Worm (Caenorhabditis elegans) whole organism, L3 larva: ENCODE measurements around the gene ent-7.
A peak's percentile ranks its signal among the peaks of the same experiment; 100 is the strongest.

Experiments used
- R02D3.7 ChIP-seq: fragments of 150-350 bp; optimal IDR thresholded peaks from 2 replicates; lab custom pipeline; 2014; ENCODE audit warnings: missing biosample characterization, missing genetic modification characterization
- ceh-16 ChIP-seq: sonication (generic microtip); optimal IDR thresholded peaks from 2 replicates; lab custom pipeline; 2017; ENCODE audit warnings: missing biosample characterization, missing genetic modification characterization
- ceh-28 ChIP-seq: fragments of 150-350 bp; optimal IDR thresholded peaks from 2 replicates; lab custom pipeline; 2014; ENCODE audit warnings: missing biosample characterization, missing genetic modification reagents, missing genetic modification characterization
- ceh-82 ChIP-seq: fragments of 150-350 bp; optimal IDR thresholded peaks from 2 replicates; lab custom pipeline; 2014; ENCODE audit warnings: missing biosample characterization, missing genetic modification characterization
- ceh-9 ChIP-seq: sonication (generic microtip); optimal IDR thresholded peaks from 2 replicates; lab custom pipeline; 2018; ENCODE audit warnings: missing biosample characterization, missing genetic modification characterization
- daf-12 ChIP-seq: fragments of 150-350 bp; optimal IDR thresholded peaks from 2 replicates; lab custom pipeline; 2014; ENCODE audit warnings: missing biosample characterization, missing genetic modification reagents, missing genetic modification characterization
- egl-5 ChIP-seq: fragments of 150-350 bp; optimal IDR thresholded peaks from 2 replicates; lab custom pipeline; 2017; ENCODE audit warnings: missing biosample characterization, missing genetic modification reagents, missing genetic modification characterization, inconsistent platforms
- elt-2 ChIP-seq: sonication (generic microtip); optimal IDR thresholded peaks from 2 replicates; lab custom pipeline; 2016; ENCODE audit warnings: missing genetic modification reagents, mild to moderate bottlenecking, missing genetic modification characterization, missing compliant biosample characterization
- fkh-10 ChIP-seq: sonication (generic microtip); optimal IDR thresholded peaks from 2 replicates; lab custom pipeline; 2017; ENCODE audit warnings: missing biosample characterization, missing genetic modification reagents, missing genetic modification characterization
- hmg-11 ChIP-seq: sonication (generic microtip); optimal IDR thresholded peaks from 2 replicates; lab custom pipeline; 2016; ENCODE audit warnings: missing genetic modification characterization, missing compliant biosample characterization
- jun-1 ChIP-seq: fragments of 150-350 bp; optimal IDR thresholded peaks from 2 replicates; lab custom pipeline; 2014; ENCODE audit warnings: missing biosample characterization, missing genetic modification reagents, missing genetic modification characterization
- nfya-1 ChIP-seq: sonication (generic microtip); optimal IDR thresholded peaks from 2 replicates; lab custom pipeline; 2017; ENCODE audit warnings: missing genetic modification characterization, mild to moderate bottlenecking, missing compliant biosample characterization, antibody characterized with exemption, moderate library complexity; ENCODE audit not compliant: insufficient read depth
- nhr-23 ChIP-seq: fragments of 150-350 bp; optimal IDR thresholded peaks from 2 replicates; lab custom pipeline; 2014; ENCODE audit warnings: missing biosample characterization, missing genetic modification reagents, missing genetic modification characterization
- nhr-237 ChIP-seq: fragments of 150-350 bp; optimal IDR thresholded peaks from 2 replicates; lab custom pipeline; 2014; ENCODE audit warnings: missing biosample characterization, missing genetic modification characterization
- nhr-67 ChIP-seq: fragments of 150-350 bp; optimal IDR thresholded peaks from 2 replicates; lab custom pipeline; 2014; ENCODE audit warnings: missing biosample characterization, missing genetic modification characterization
- nhr-76 ChIP-seq: fragments of 150-350 bp; sonication (generic microtip); optimal IDR thresholded peaks from 5 replicates; lab custom pipeline; 2014; ENCODE audit warnings: missing biosample characterization, missing genetic modification characterization
- nhr-77 ChIP-seq: fragments of 150-350 bp; optimal IDR thresholded peaks from 2 replicates; lab custom pipeline; 2014; ENCODE audit warnings: missing biosample characterization, missing genetic modification characterization
- pqm-1 ChIP-seq: fragments of 150-350 bp; optimal IDR thresholded peaks from 2 replicates; lab custom pipeline; 2017; ENCODE audit warnings: missing biosample characterization, missing genetic modification characterization, inconsistent platforms
- skn-1 ChIP-seq: fragments of 150-350 bp; optimal IDR thresholded peaks from 2 replicates; lab custom pipeline; 2014; ENCODE audit warnings: missing biosample characterization, missing genetic modification characterization
- tbx-2 ChIP-seq: sonication (generic microtip); optimal IDR thresholded peaks from 2 replicates; lab custom pipeline; 2016; ENCODE audit warnings: mild to moderate bottlenecking, missing genetic modification characterization, missing compliant biosample characterization

ent-7 gene

DNA sequence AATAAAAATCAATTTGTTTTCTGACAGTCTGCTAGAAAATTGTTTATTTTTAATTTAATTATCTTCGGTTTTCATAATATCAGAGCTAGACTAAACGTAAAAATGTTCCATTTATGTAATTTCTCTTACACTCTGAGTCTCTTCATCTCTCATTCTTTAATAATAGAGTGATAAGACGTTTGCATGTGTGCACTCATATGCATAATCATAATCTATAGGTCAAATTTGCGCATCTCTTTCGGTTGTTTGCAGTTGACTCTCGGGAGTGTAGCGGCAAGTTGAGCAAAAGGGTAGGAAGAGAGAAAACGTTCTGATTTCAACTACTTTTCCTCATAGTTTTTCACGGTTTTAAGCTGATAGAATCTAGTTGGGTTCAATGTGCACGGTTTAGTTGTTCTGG lies 49.4 kb downstream of the ent-7 start:
- TF ChIP-seq pqm-1 (tag; lab: Kevin White, UChicago) (peak; percentile 10), elt-2 (tag; lab: Kevin White, UChicago) (peak; percentile 44), jun-1 (tag; lab: Kevin White, UChicago) (no peak)

DNA sequence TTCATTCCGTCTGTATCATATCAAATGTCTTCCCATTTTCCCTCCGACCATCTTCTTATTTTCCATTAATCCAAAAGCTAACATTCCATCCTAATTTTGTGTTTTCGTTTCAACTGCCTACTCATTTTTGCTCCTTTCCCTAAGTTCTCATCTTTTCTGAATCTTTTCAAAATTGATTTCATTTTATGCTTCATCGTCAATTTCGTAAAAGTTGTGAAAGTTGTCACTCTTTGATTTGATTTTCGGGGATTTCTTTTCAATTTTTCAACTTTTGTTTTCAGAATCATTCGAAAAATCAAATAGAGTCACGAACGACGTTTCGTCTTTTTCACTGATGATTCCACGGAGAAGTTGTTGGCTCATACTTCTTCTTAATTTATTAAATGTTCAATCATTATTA lies 50.5 kb downstream of the ent-7 start, which contains the start of gene cwn-2:
Gene cwn-2, plus strand, starts transcription at position 276 of the 400 bp plus-strand sequence.
- TF ChIP-seq fkh-10 (GFP tag; lab: Kevin White, UChicago): peak; percentile 94
- no peak for TF ChIP-seq skn-1 (tag; lab: Kevin White, UChicago)

DNA sequence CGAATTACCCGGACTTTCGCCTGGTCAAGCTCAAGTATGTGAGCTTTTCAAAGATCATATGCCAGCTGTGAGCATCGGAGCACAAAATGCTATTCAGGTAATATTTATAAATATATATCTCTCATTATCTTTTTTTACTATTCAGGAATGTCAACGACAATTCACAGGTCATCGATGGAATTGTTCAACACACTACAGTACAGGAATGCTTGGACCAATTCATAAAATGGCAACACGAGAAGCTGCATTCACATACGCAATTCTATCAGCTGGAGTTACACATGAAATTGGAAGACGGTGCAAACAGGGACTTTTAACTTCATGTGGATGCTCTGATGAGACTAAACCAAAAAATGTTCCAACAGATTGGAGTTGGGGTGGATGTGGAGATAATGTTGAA lies 51.2 kb downstream of the ent-7 start:
- no peak for TF ChIP-seq egl-5 (tag; lab: Kevin White, UChicago)
- TF ChIP-seq ceh-16: no peak
- TF ChIP-seq ceh-82: no peak
- TF ChIP-seq nhr-23 (tag; lab: Kevin White, UChicago): no peak
- no peak for TF ChIP-seq nhr-76 (tag; lab: Kevin White, UChicago)
- no peak for TF ChIP-seq tbx-2 (tag; lab: Kevin White, UChicago)
- TF ChIP-seq ceh-28: no peak
- no peak for TF ChIP-seq nhr-77
- no peak for TF ChIP-seq R02D3.7 (tag; lab: Kevin White, UChicago)
- TF ChIP-seq daf-12 (tag; lab: Kevin White, UChicago): no peak
- no peak for TF ChIP-seq nhr-237 (tag; lab: Kevin White, UChicago)
- TF ChIP-seq nfya-1 (tag; lab: Kevin White, UChicago): no peak
- TF ChIP-seq hmg-11 (tag; lab: Kevin White, UChicago): no peak
- no peak for TF ChIP-seq nhr-67 (tag; lab: Kevin White, UChicago)
- TF ChIP-seq pqm-1 (tag; lab: Kevin White, UChicago): no peak
- TF ChIP-seq elt-2 (tag; lab: Kevin White, UChicago): no peak
- TF ChIP-seq ceh-9 (tag; lab: Kevin White, UChicago): no peak
